Worm (Caenorhabditis elegans) whole organism, L3 larva: ENCODE data around the gene nspb-9.

Experiments used
- R02D3.7 ChIP-seq: fragments of 150-350 bp; optimal IDR thresholded peaks from 2 replicates; lab custom pipeline; 2014; ENCODE audit warnings: missing biosample characterization, missing genetic modification characterization
- aly-2 ChIP-seq: fragments of 150-350 bp; optimal IDR thresholded peaks from 2 replicates; lab custom pipeline; 2014; ENCODE audit warnings: missing biosample characterization, missing genetic modification characterization
- ama-1 ChIP-seq: fragments of 150-350 bp; optimal IDR thresholded peaks from 2 replicates; lab custom pipeline; 2018
- ceh-16 ChIP-seq: sonication (generic microtip); optimal IDR thresholded peaks from 2 replicates; lab custom pipeline; 2017; ENCODE audit warnings: missing biosample characterization, missing genetic modification characterization
- ceh-82 ChIP-seq: fragments of 150-350 bp; optimal IDR thresholded peaks from 2 replicates; lab custom pipeline; 2014; ENCODE audit warnings: missing biosample characterization, missing genetic modification characterization
- daf-12 ChIP-seq: fragments of 150-350 bp; optimal IDR thresholded peaks from 2 replicates; lab custom pipeline; 2014; ENCODE audit warnings: missing biosample characterization, missing genetic modification reagents, missing genetic modification characterization
- egl-27 ChIP-seq: sonication (generic microtip); optimal IDR thresholded peaks from 4 replicates; lab custom pipeline; 2017; ENCODE audit warnings: missing biosample characterization, missing genetic modification reagents, missing genetic modification characterization
- egl-5 ChIP-seq: fragments of 150-350 bp; optimal IDR thresholded peaks from 2 replicates; lab custom pipeline; 2017; ENCODE audit warnings: missing biosample characterization, missing genetic modification reagents, missing genetic modification characterization, inconsistent platforms
- elt-1 ChIP-seq: fragments of 150-350 bp; optimal IDR thresholded peaks from 2 replicates; lab custom pipeline; 2014; ENCODE audit warnings: missing biosample characterization, missing genetic modification characterization
- elt-2 ChIP-seq: sonication (generic microtip); optimal IDR thresholded peaks from 2 replicates; lab custom pipeline; 2016; ENCODE audit warnings: missing genetic modification reagents, mild to moderate bottlenecking, missing genetic modification characterization, missing compliant biosample characterization
- elt-3 ChIP-seq, 3 experiments: fragments of 150-350 bp in 1 of 3; sonication (generic microtip) in 2 of 3; optimal IDR thresholded peaks; 2 replicates in 2 of 3; 4 replicates in 1 of 3; lab custom pipeline; 2014 to 2017; ENCODE audit warnings: missing biosample characterization in 3 of 3, missing genetic modification characterization in 3 of 3
- eor-1 ChIP-seq, 2 experiments: fragments of 150-350 bp; optimal IDR thresholded peaks; 2 replicates each; lab custom pipeline; 2014 to 2018; ENCODE audit warnings: missing biosample characterization in 2 of 2, missing genetic modification characterization in 2 of 2
- fkh-2 ChIP-seq: fragments of 150-350 bp; optimal IDR thresholded peaks from 2 replicates; lab custom pipeline; 2014; ENCODE audit warnings: missing biosample characterization, missing genetic modification reagents, missing genetic modification characterization
- hmg-11 ChIP-seq: sonication (generic microtip); optimal IDR thresholded peaks from 2 replicates; lab custom pipeline; 2016; ENCODE audit warnings: missing genetic modification characterization, missing compliant biosample characterization
- lin-15B ChIP-seq: fragments of 150-350 bp; optimal IDR thresholded peaks from 2 replicates; lab custom pipeline; 2014; ENCODE audit warnings: missing biosample characterization, missing genetic modification characterization
- lin-39 ChIP-seq: fragments of 150-350 bp; optimal IDR thresholded peaks from 2 replicates; lab custom pipeline; 2018; ENCODE audit warnings: missing biosample characterization, missing genetic modification reagents, missing genetic modification characterization
- mdl-1 ChIP-seq: fragments of 150-350 bp; optimal IDR thresholded peaks from 2 replicates; lab custom pipeline; 2014; ENCODE audit warnings: missing biosample characterization, missing genetic modification characterization
- mml-1 ChIP-seq: fragments of 150-350 bp; sonication (generic microtip); optimal IDR thresholded peaks from 3 replicates; lab custom pipeline; 2014; ENCODE audit warnings: missing biosample characterization, missing genetic modification characterization
- nfya-1 ChIP-seq: sonication (generic microtip); optimal IDR thresholded peaks from 2 replicates; lab custom pipeline; 2017; ENCODE audit warnings: missing genetic modification characterization, mild to moderate bottlenecking, missing compliant biosample characterization, antibody characterized with exemption, moderate library complexity; ENCODE audit not compliant: insufficient read depth
- nhr-11 ChIP-seq: fragments of 150-350 bp; optimal IDR thresholded peaks from 2 replicates; lab custom pipeline; 2014; ENCODE audit warnings: missing biosample characterization, missing genetic modification characterization
- nhr-12 ChIP-seq: fragments of 150-350 bp; optimal IDR thresholded peaks from 2 replicates; lab custom pipeline; 2014; ENCODE audit warnings: missing biosample characterization, missing genetic modification characterization
- nhr-237 ChIP-seq: fragments of 150-350 bp; optimal IDR thresholded peaks from 2 replicates; lab custom pipeline; 2014; ENCODE audit warnings: missing biosample characterization, missing genetic modification characterization
- nhr-25 ChIP-seq: sonication (generic microtip); optimal IDR thresholded peaks from 2 replicates; lab custom pipeline; 2017; ENCODE audit warnings: missing biosample characterization, missing genetic modification characterization
- nhr-43 ChIP-seq: sonication (generic microtip); optimal IDR thresholded peaks from 2 replicates; lab custom pipeline; 2016; ENCODE audit warnings: mild to moderate bottlenecking, missing genetic modification characterization, missing compliant biosample characterization; ENCODE audit not compliant: poor library complexity, severe bottlenecking
- nhr-76 ChIP-seq: fragments of 150-350 bp; sonication (generic microtip); optimal IDR thresholded peaks from 5 replicates; lab custom pipeline; 2014; ENCODE audit warnings: missing biosample characterization, missing genetic modification characterization
- nhr-77 ChIP-seq: fragments of 150-350 bp; optimal IDR thresholded peaks from 2 replicates; lab custom pipeline; 2014; ENCODE audit warnings: missing biosample characterization, missing genetic modification characterization
- pha-4 ChIP-seq: fragments of 150-350 bp; optimal IDR thresholded peaks from 2 replicates; lab custom pipeline; 2014; ENCODE audit warnings: missing biosample characterization, missing genetic modification reagents, missing genetic modification characterization
- pqm-1 ChIP-seq: fragments of 150-350 bp; optimal IDR thresholded peaks from 2 replicates; lab custom pipeline; 2017; ENCODE audit warnings: missing biosample characterization, missing genetic modification characterization, inconsistent platforms
- skn-1 ChIP-seq: fragments of 150-350 bp; optimal IDR thresholded peaks from 2 replicates; lab custom pipeline; 2014; ENCODE audit warnings: missing biosample characterization, missing genetic modification characterization
- snpc-4 ChIP-seq: fragments of 150-350 bp; optimal IDR thresholded peaks from 2 replicates; lab custom pipeline; 2014; ENCODE audit warnings: missing biosample characterization, missing genetic modification characterization
- tbx-2 ChIP-seq: sonication (generic microtip); optimal IDR thresholded peaks from 2 replicates; lab custom pipeline; 2016; ENCODE audit warnings: mild to moderate bottlenecking, missing genetic modification characterization, missing compliant biosample characterization
- unc-39 ChIP-seq: sonication (generic microtip); optimal IDR thresholded peaks from 4 replicates; lab custom pipeline; 2017; ENCODE audit warnings: missing biosample characterization, missing genetic modification characterization
- unc-62 ChIP-seq: fragments of 150-350 bp; sonication (generic microtip); optimal IDR thresholded peaks from 4 replicates; lab custom pipeline; 2014; ENCODE audit warnings: missing biosample characterization, missing genetic modification reagents, missing genetic modification characterization
- zag-1 ChIP-seq: fragments of 150-350 bp; optimal IDR thresholded peaks from 2 replicates; lab custom pipeline; 2014; ENCODE audit warnings: missing biosample characterization, missing genetic modification characterization
- ztf-4 ChIP-seq: fragments of 150-350 bp; optimal IDR thresholded peaks from 2 replicates; lab custom pipeline; 2014; ENCODE audit warnings: missing biosample characterization, missing genetic modification characterization

Gene nspb-9

ce11 chrII:14576429-14576828 lies 4.2 kb upstream of the nspb-9 start, which contains the start of gene C01G12.13:
Gene C01G12.13, plus strand, starts transcription at chrII:14576729.
- no peak for TF ChIP-seq nhr-43 (tag; lab: Kevin White, UChicago)
- no peak for TF ChIP-seq tbx-2
- TF ChIP-seq egl-27 (tag; lab: Kevin White, UChicago), result no peak
- TF ChIP-seq elt-2, result no peak
- no peak for TF ChIP-seq R02D3.7 (tag; lab: Kevin White, UChicago)
- no peak for TF ChIP-seq nhr-11 (tag; lab: Kevin White, UChicago)
- no peak for TF ChIP-seq elt-1 (tag; lab: Kevin White, UChicago)
- no peak for TF ChIP-seq ztf-4 (tag; lab: Kevin White, UChicago)
- TF ChIP-seq nhr-76 (tag; lab: Kevin White, UChicago), result no peak
- no peak for TF ChIP-seq hmg-11 (tag; lab: Kevin White, UChicago)
- TF ChIP-seq elt-3 (tag; optimal IDR thresholded peaks at IDR 0.05; lab: Kevin White, UChicago), result no peak
- no peak for TF ChIP-seq mdl-1 (tag; lab: Kevin White, UChicago)
- TF ChIP-seq unc-39, result no peak
- no peak for TF ChIP-seq ama-1 (lab: Kevin White, UChicago)
- no peak for TF ChIP-seq unc-62 (GFP tag; lab: Kevin White, UChicago)
- TF ChIP-seq nfya-1 (tag; lab: Kevin White, UChicago), result no peak
- TF ChIP-seq nhr-77 (tag; lab: Kevin White, UChicago), result no peak
- no peak for TF ChIP-seq ceh-82

ce11 chrII:14578013-14578412 lies 2.6 kb upstream of the nspb-9 start, which contains the start of gene nspb-7:
Gene nspb-7, plus strand, starts transcription at chrII:14578313.
- TF ChIP-seq zag-1 (tag; lab: Kevin White, UChicago) (no peak), pha-4 (tag; lab: Kevin White, UChicago) (no peak), ceh-82 (no peak), elt-1 (tag; lab: Kevin White, UChicago) (no peak), lin-39 (no peak), R02D3.7 (tag; lab: Kevin White, UChicago) (no peak), snpc-4 (tag; lab: Kevin White, UChicago) (no peak), mdl-1 (tag; lab: Kevin White, UChicago) (no peak), nhr-12 (no peak), nhr-11 (tag; lab: Kevin White, UChicago) (no peak), skn-1 (tag; lab: Kevin White, UChicago) (no peak), nhr-76 (tag; lab: Kevin White, UChicago) (no peak), nhr-43 (tag; lab: Kevin White, UChicago) (no peak), fkh-2 (tag; lab: Kevin White, UChicago) (no peak), hmg-11 (tag; lab: Kevin White, UChicago) (no peak), egl-27 (tag; lab: Kevin White, UChicago) (no peak), daf-12 (tag; lab: Kevin White, UChicago) (no peak), nhr-237 (tag; lab: Kevin White, UChicago) (no peak)

ce11 chrII:14578716-14579115 lies 1.9 kb upstream of the nspb-9 start, which contains the start of gene C01G12.9:
Gene C01G12.9, plus strand, starts transcription at chrII:14579016.
- TF ChIP-seq nhr-25 (tag; lab: Kevin White, UChicago) (no peak), fkh-2 (tag; lab: Kevin White, UChicago) (no peak), mml-1 (tag; lab: Kevin White, UChicago) (no peak), egl-27 (tag; lab: Kevin White, UChicago) (no peak), R02D3.7 (tag; lab: Kevin White, UChicago) (no peak), unc-39 (no peak), nfya-1 (tag; lab: Kevin White, UChicago) (no peak), nhr-12 (no peak), ztf-4 (tag; lab: Kevin White, UChicago) (no peak), egl-5 (tag; lab: Kevin White, UChicago) (no peak), eor-1 (tag; optimal IDR thresholded peaks at IDR 0.05; lab: Kevin White, UChicago) (no peak), zag-1 (tag; lab: Kevin White, UChicago) (no peak), aly-2 (tag; lab: Kevin White, UChicago) (no peak), lin-15B (no peak), hmg-11 (tag; lab: Kevin White, UChicago) (no peak), ama-1 (lab: Kevin White, UChicago) (no peak)

ce11 chrII:14582206-14582605 lies 1.5 kb downstream of the nspb-9 start, which contains the start of gene C01G12.3:
Gene C01G12.3, minus strand, starts transcription at chrII:14582306.
- TF ChIP-seq ceh-16 (tag; lab: Kevin White, UChicago) (no peak), egl-27 (tag; lab: Kevin White, UChicago) (no peak), nfya-1 (tag; lab: Kevin White, UChicago) (no peak), pqm-1 (no peak), fkh-2 (tag; lab: Kevin White, UChicago) (no peak)
